Worm (Caenorhabditis elegans) whole organism, L1 larva: ENCODE measurements around the gene F09F7.5.

ENCODE experiments used
- ceh-82 ChIP-seq, 3 experiments: fragments of 150-350 bp in 1 of 3; sonication (generic microtip) in 2 of 3; optimal IDR thresholded peaks; 2 replicates each; lab custom pipeline; 2014 to 2017; ENCODE audit warnings: missing biosample characterization in 3 of 3, missing genetic modification characterization in 3 of 3
- efl-1 ChIP-seq, 4 experiments: fragments of 150-350 bp; optimal IDR thresholded peaks in 3 of 4; peaks in 1 of 4; 1 replicate in 1 of 4; 2 replicates in 3 of 4; lab custom pipeline; 2014; ENCODE audit warnings: missing biosample characterization in 2 of 4, missing genetic modification characterization in 2 of 4, missing genetic modification reagents in 2 of 4
- efl-3 ChIP-seq: fragments of 200-800 bp; sonication (Bioruptor generic); optimal IDR thresholded peaks from 2 replicates; lab custom pipeline; 2018; ENCODE audit warnings: mild to moderate bottlenecking, missing genetic modification characterization, missing compliant biosample characterization
- egl-27 ChIP-seq, 2 experiments: fragments of 150-350 bp in 1 of 2; sonication (generic microtip); optimal IDR thresholded peaks; 3 replicates each; lab custom pipeline; 2017 to 2018; ENCODE audit warnings: missing biosample characterization in 2 of 2, missing genetic modification characterization in 2 of 2, missing genetic modification reagents in 2 of 2
- fkh-10 ChIP-seq: sonication (generic microtip); optimal IDR thresholded peaks from 2 replicates; lab custom pipeline; 2017; ENCODE audit warnings: missing biosample characterization, missing genetic modification reagents, missing genetic modification characterization
- fos-1 ChIP-seq: fragments of 150-350 bp; optimal IDR thresholded peaks from 2 replicates; lab custom pipeline; 2014; ENCODE audit warnings: missing biosample characterization, missing genetic modification characterization
- lin-15B ChIP-seq: fragments of 150-350 bp; sonication (generic microtip); optimal IDR thresholded peaks from 3 replicates; lab custom pipeline; 2014; ENCODE audit warnings: missing biosample characterization, missing genetic modification characterization
- mdl-1 ChIP-seq, 2 experiments: fragments of 150-350 bp; optimal IDR thresholded peaks; 2 replicates each; lab custom pipeline; 2014 to 2017; ENCODE audit warnings: missing biosample characterization in 2 of 2, missing genetic modification characterization in 2 of 2, inconsistent platforms in 1 of 2
- nhr-11 ChIP-seq: fragments of 150-350 bp; optimal IDR thresholded peaks from 2 replicates; lab custom pipeline; 2014; ENCODE audit warnings: missing biosample characterization, missing genetic modification characterization
- sptf-1 ChIP-seq: fragments of 150-350 bp; optimal IDR thresholded peaks from 2 replicates; lab custom pipeline; 2014; ENCODE audit warnings: missing biosample characterization, missing genetic modification characterization
- tbx-2 ChIP-seq: sonication (generic microtip); optimal IDR thresholded peaks from 2 replicates; lab custom pipeline; 2016; ENCODE audit warnings: missing genetic modification characterization, missing compliant biosample characterization
- unc-98 ChIP-seq: fragments of 200-800 bp; sonication (Bioruptor generic); IDR thresholded peaks from 2 replicates; pipeline ENCODE4 v1.3.6; 2022; ENCODE audit warnings: missing genetic modification characterization, missing compliant biosample characterization
- ztf-4 ChIP-seq: fragments of 150-350 bp; optimal IDR thresholded peaks from 2 replicates; lab custom pipeline; 2014; ENCODE audit warnings: missing biosample characterization, missing genetic modification characterization

Gene F09F7.5

DNA sequence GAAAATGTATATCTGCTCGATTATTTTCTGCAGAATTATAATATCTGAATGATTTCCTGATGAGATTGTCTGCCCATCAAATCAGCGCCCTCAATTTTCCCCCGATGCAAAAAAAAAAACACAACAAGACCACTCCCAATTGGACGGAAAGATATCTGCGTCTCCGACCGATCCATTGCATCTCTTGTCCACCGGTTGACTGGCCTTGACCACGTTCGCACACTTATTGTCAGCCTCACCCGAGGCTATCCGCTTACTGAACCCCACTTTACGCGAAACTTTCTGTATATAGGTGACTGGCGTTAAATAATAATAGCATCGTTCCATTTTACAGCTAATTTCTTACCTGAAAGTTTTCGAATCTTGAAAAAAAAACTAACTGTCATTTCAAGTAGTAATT lies 47.6 kb downstream of the F09F7.5 start (continued):
- TF ChIP-seq mdl-1 (tag; optimal IDR thresholded peaks at IDR 0.05; lab: Kevin White, UChicago), result no peak
- TF ChIP-seq lin-15B, result no peak
- TF ChIP-seq unc-98, result no peak
- TF ChIP-seq nhr-11, result no peak
- no peak for TF ChIP-seq sptf-1 (tag; lab: Kevin White, UChicago)
- TF ChIP-seq, all 84 proteins: peak for 11

DNA sequence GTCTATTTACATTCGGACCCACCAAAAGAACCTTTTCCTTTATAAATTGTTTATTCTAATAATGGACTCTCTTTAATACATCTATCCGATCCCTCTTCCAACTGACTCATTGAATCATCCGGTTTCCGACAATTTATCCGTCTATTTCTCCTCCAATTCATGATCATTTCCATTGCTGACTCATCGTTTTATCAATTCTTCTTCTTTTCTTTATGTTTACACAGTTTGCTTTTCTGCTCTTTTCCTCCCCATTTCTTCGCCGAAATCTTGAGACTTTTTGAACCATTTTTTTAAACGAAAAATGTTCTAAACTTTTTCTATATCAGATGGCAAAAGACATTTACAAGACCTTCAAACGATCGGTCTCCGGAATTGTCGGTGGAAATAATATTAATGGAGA lies 48.7 kb downstream of the F09F7.5 start, which contains the start of gene ced-6:
TSS of gene ced-6 (plus strand) at position 327 of the 400 bp plus-strand sequence.
- no peak for TF ChIP-seq efl-1 (optimal IDR thresholded peaks at IDR 0.05; lab: Kevin White, UChicago)
- TF ChIP-seq efl-1 (GFP tag; optimal IDR thresholded peaks at IDR 0.05 in 1 of 2; lab: Kevin White, UChicago), result peak in 1 of 2 experiments; percentile 72
- TF ChIP-seq efl-3 (GFP tag; lab: Kevin White, UChicago), result no peak
- TF ChIP-seq, all 84 proteins: peak for 1

DNA sequence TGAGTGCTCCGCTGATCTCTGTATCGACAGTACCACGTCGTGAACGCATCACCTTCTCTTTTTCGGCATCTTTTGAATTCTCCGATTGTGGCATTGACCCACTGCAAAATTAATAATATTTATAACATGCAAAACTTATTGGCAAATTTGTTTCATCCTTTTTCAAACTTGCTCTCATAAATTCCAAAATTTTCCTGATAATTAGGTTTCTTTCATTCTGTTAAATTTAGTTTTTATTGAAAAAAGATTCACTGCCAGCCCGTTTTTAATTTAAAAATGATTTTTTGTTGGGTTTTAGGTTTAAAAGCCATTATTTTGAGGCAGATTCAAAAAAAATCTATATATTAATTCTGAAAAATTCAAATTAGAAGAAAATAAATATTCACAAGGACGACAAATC lies 53.2 kb downstream of the F09F7.5 start, which contains the start of gene wdr-37:
TSS of gene wdr-37 (minus strand) at position 101 of the 400 bp plus-strand sequence.
- TF ChIP-seq fos-1 (tag; lab: Kevin White, UChicago), result no peak
- no peak for TF ChIP-seq ceh-82 (tag; optimal IDR thresholded peaks at IDR 0.05; lab: Kevin White, UChicago)
- TF ChIP-seq mdl-1 (tag; optimal IDR thresholded peaks at IDR 0.05; lab: Kevin White, UChicago), result no peak
- TF ChIP-seq fkh-10 (GFP tag; lab: Kevin White, UChicago), result no peak
- TF ChIP-seq ztf-4 (tag; lab: Kevin White, UChicago), result no peak
- TF ChIP-seq tbx-2, result no peak
- no peak for TF ChIP-seq egl-27 (tag; optimal IDR thresholded peaks at IDR 0.05; lab: Kevin White, UChicago)
